Worm (Caenorhabditis elegans): ENCODE data around the gene D1054.9.

The D1054.9 gene

DNA sequence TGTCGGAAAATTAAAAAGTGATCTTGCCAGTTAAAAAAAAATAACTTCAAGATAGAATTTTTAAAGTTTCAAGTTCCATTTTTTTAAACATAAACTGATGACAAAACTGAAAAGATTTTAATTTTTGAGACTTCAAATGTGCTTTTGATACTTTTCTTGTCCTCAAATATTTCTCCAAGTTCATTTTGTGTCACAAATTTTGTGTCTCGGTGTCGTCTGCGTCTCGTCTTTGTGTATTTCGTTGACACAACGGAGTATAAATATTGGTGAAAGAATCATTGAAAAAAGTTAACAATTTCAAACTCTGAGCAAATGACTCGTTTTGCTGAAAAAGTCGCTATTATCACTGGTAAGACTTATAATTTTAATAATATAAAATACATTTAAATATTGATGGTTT, 6.8 kb downstream of the D1054.9 start, which contains the start of gene D1054.8:
D1054.8 (plus strand) TSS at position 301 of the 400 bp plus-strand sequence.
- TF ChIP-seq nhr-28 (tag; optimal IDR thresholded peaks at IDR 0.05) (peak; percentile 2), nhr-102 (tag; optimal IDR thresholded peaks at IDR 0.05) (no peak)

DNA sequence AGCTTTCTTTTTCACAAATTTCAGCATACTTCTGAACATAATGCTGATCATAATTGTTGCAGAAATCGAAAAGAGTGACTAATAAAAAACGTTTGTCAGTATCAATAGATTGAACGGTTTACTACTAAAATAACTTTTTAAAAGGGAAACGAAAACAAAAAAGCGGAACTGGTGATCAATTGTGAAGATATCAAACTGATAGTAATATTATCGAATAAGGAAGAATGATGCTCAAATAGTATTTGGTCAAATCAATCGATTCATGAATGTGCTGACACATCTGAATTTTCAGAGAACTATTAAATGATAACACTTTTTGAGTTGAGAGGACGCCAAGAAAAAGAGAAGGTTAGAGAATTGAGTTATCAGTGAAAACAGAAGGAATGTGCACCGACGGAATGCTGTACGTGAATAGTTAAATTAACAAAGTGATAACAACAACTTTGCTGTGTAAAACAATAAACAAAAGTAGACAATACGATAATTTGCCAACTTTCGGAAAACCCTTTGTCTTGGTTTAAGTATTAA, 14.3 kb downstream of the D1054.9 start, which contains the start of gene D1054.5:
D1054.5 (minus strand) TSS at position 51 of the 528 bp plus-strand sequence.
- TF ChIP-seq aha-1 (tag) (no peak), saeg-2 (GFP tag; IDR thresholded peaks at IDR 0.05) (no peak), arid-1 (GFP tag; conservative IDR thresholded peaks at IDR 0.05) (no peak), spr-3 (GFP tag; optimal IDR thresholded peaks at IDR 0.05) (no peak), pqm-1 (tag; optimal IDR thresholded peaks at IDR 0.05) (peak; percentile 55), snpc-1.2 (GFP tag; IDR thresholded peaks at IDR 0.05) (no peak), nhr-28 (tag; optimal IDR thresholded peaks at IDR 0.05) (peak; percentile 56), mes-2 (tag; optimal IDR thresholded peaks at IDR 0.05; ENCODE audit: poor library complexity, severe bottlenecking) (no peak), daf-12 (tag; optimal IDR thresholded peaks at IDR 0.05) (no peak), dmd-6 (GFP tag; IDR thresholded peaks at IDR 0.05) (peak; percentile 65), nhr-237 (tag; optimal IDR thresholded peaks at IDR 0.05) (no peak), ceh-32 (tag; optimal IDR thresholded peaks at IDR 0.05; ENCODE audit: poor library complexity) (no peak), hlh-11 (tag; optimal IDR thresholded peaks at IDR 0.05) (peak; percentile 74), ZK546.5 (tag; optimal IDR thresholded peaks at IDR 0.05) (no peak), nhr-41 (GFP tag; IDR thresholded peaks at IDR 0.05) (no peak), duxl-1 (tag; optimal IDR thresholded peaks at IDR 0.05; ENCODE audit: poor library complexity) (no peak), set-16 (GFP tag; IDR thresholded peaks at IDR 0.05) (no peak), nhr-25 (tag; optimal IDR thresholded peaks at IDR 0.05; ENCODE audit: borderline replicate concordance, insufficient read depth) (no peak), nhr-10 (tag; optimal IDR thresholded peaks at IDR 0.05) (no peak), nhr-48 (tag; optimal IDR thresholded peaks at IDR 0.05) (peak; percentile 65), tra-1 (GFP tag; IDR thresholded peaks at IDR 0.05) (no peak), ztf-11 (tag; optimal IDR thresholded peaks at IDR 0.05) (no peak), Y48G9A.11 (GFP tag; IDR thresholded peaks at IDR 0.05) (no peak), php-3 (GFP tag; IDR thresholded peaks at IDR 0.05) (no peak), ceh-28 (tag; optimal IDR thresholded peaks at IDR 0.05) (no peak), egl-27 (tag; optimal IDR thresholded peaks at IDR 0.05) (no peak), lin-15B (tag; optimal IDR thresholded peaks at IDR 0.05) (no peak), F44E2.7 (GFP tag; IDR thresholded peaks at IDR 0.05) (no peak), nhr-6 (tag; optimal IDR thresholded peaks at IDR 0.05) (no peak), attf-4 (tag; optimal IDR thresholded peaks at IDR 0.05) (no peak), ztf-7 (tag; optimal IDR thresholded peaks at IDR 0.05) (peak; percentile 4), nhr-42 (GFP tag; IDR thresholded peaks at IDR 0.05) (no peak), ceh-20 (GFP tag; IDR thresholded peaks at IDR 0.05) (no peak), daf-16 (GFP tag; optimal IDR thresholded peaks at IDR 0.05) (no peak), daf-16 (tag; optimal IDR thresholded peaks at IDR 0.05) (peak; percentile 92), madf-9 (GFP tag; conservative IDR thresholded peaks at IDR 0.05) (no peak), dve-1 (tag; optimal IDR thresholded peaks at IDR 0.05; ENCODE audit: insufficient read depth) (peak; percentile 68), hif-1 (tag; optimal IDR thresholded peaks at IDR 0.05) (no peak), nhr-77 (tag; optimal IDR thresholded peaks at IDR 0.05) (peak; percentile 39), R02D3.7 (tag; optimal IDR thresholded peaks at IDR 0.05) (no peak), fkh-10 (GFP tag; optimal IDR thresholded peaks at IDR 0.05) (no peak), pha-4 (GFP tag; IDR thresholded peaks at IDR 0.05) (no peak), pha-4 (tag; optimal IDR thresholded peaks at IDR 0.05) (no peak), dmd-9 (GFP tag; IDR thresholded peaks at IDR 0.05) (no peak), skn-1 (tag; optimal IDR thresholded peaks at IDR 0.05) (no peak)
